Worm (Caenorhabditis elegans): Measurements from ENCODE around the gene T16G12.9.

- TF ChIP-seq nhr-179 (tag; optimal IDR thresholded peaks at IDR 0.05) (no peak), T07F8.4 (tag; optimal IDR thresholded peaks at IDR 0.05) (no peak), ztf-3 (GFP tag; optimal IDR thresholded peaks at IDR 0.05) (no peak), unc-62 (GFP tag; optimal IDR thresholded peaks at IDR 0.05) (no peak), lsy-27 (tag; optimal IDR thresholded peaks at IDR 0.05; ENCODE audit: borderline replicate concordance, insufficient read depth) (no peak)
Observed at ce11 chrIII:10090685-10091084, 12.6 kb upstream of the T16G12.9 start, which contains the start of gene gtf-2H2C.

Measured in whole organism, young adult.